Fruit fly (Drosophila melanogaster) whole organism, embryonic: Measurements from ENCODE around the gene hng2.
A peak's percentile ranks its signal among the peaks of the same experiment; 100 is the strongest.

Experiments
- Aef1 ChIP-seq: fragments of 200-800 bp; sonication (Bioruptor generic); IDR thresholded peaks from 3 replicates; pipeline ENCODE4 v1.3.6; 2022; ENCODE audit warnings: missing biosample characterization, missing genetic modification characterization
- Blimp-1 ChIP-seq: fragments of 200-800 bp; sonication (Bioruptor generic); optimal IDR thresholded peaks from 3 replicates; lab custom pipeline; 2018; ENCODE audit warnings: missing biosample characterization, missing genetic modification characterization, mild to moderate bottlenecking, moderate library complexity, missing genetic modification reagents
- CG11085 ChIP-seq: fragments of 200-800 bp; sonication (Bioruptor generic); IDR thresholded peaks from 2 replicates; pipeline ENCODE4 v1.3.6; 2022; ENCODE audit warnings: missing biosample characterization, missing genetic modification characterization
- CG11398 ChIP-seq: fragments of 200-800 bp; sonication (Bioruptor generic); optimal IDR thresholded peaks from 2 replicates; lab custom pipeline; 2016; ENCODE audit warnings: missing biosample characterization, missing genetic modification characterization
- CG13424 ChIP-seq: fragments of 200-800 bp; sonication (Bioruptor generic); optimal IDR thresholded peaks from 2 replicates; lab custom pipeline; 2019; ENCODE audit warnings: missing biosample characterization, mild to moderate bottlenecking, missing genetic modification characterization, moderate library complexity
- CG13775 ChIP-seq: fragments of 200-800 bp; sonication (Bioruptor generic); optimal IDR thresholded peaks from 3 replicates; lab custom pipeline; 2017; ENCODE audit warnings: missing biosample characterization, mild to moderate bottlenecking, missing genetic modification characterization
- CG14965 ChIP-seq: fragments of 200-800 bp; sonication (Bioruptor generic); optimal IDR thresholded peaks from 2 replicates; lab custom pipeline; 2016; ENCODE audit warnings: missing biosample characterization, missing genetic modification characterization, borderline replicate concordance
- CG17912 ChIP-seq: fragments of 200-800 bp; sonication (Bioruptor generic); optimal IDR thresholded peaks from 2 replicates; lab custom pipeline; 2018; ENCODE audit warnings: missing biosample characterization, mild to moderate bottlenecking, missing genetic modification characterization
- CG32772 ChIP-seq: fragments of 200-800 bp; sonication (Bioruptor generic); IDR thresholded peaks from 2 replicates; pipeline ENCODE4 v1.3.6; 2022; ENCODE audit warnings: missing biosample characterization, missing genetic modification characterization
- CG3281 ChIP-seq: fragments of 200-800 bp; sonication (Bioruptor generic); optimal IDR thresholded peaks from 3 replicates; lab custom pipeline; 2017; ENCODE audit warnings: missing biosample characterization, mild to moderate bottlenecking, missing genetic modification characterization
- CG4328 ChIP-seq: fragments of 200-800 bp; sonication (Bioruptor generic); optimal IDR thresholded peaks from 3 replicates; lab custom pipeline; 2017; ENCODE audit warnings: missing biosample characterization, missing genetic modification reagents, missing genetic modification characterization
- CG4707 ChIP-seq: fragments of 200-800 bp; sonication (Bioruptor generic); optimal IDR thresholded peaks from 2 replicates; lab custom pipeline; 2018; ENCODE audit warnings: missing biosample characterization, mild to moderate bottlenecking, missing genetic modification characterization, moderate library complexity
- CG8388 ChIP-seq: fragments of 200-800 bp; sonication (Bioruptor generic); optimal IDR thresholded peaks from 2 replicates; lab custom pipeline; 2019; ENCODE audit warnings: missing biosample characterization, mild to moderate bottlenecking, missing genetic modification characterization, moderate library complexity
- CG9215 ChIP-seq: fragments of 200-800 bp; sonication (Bioruptor generic); IDR thresholded peaks from 2 replicates; pipeline ENCODE4 v1.3.6; 2022; ENCODE audit warnings: missing biosample characterization, missing genetic modification characterization
- Deaf1 ChIP-seq: fragments of 200-800 bp; optimal IDR thresholded peaks from 3 replicates; lab custom pipeline; 2019; ENCODE audit warnings: missing biosample characterization, mild to moderate bottlenecking, missing genetic modification characterization, moderate library complexity
- Dll ChIP-seq: fragments of 200-800 bp; sonication (Bioruptor generic); IDR thresholded peaks from 4 replicates; pipeline ENCODE4 v1.3.6; 2022; ENCODE audit warnings: missing biosample characterization, missing genetic modification characterization; ENCODE audit not compliant: partially characterized antibody
- Doc3 ChIP-seq: fragments of 200-800 bp; sonication (Bioruptor generic); IDR thresholded peaks from 3 replicates; pipeline ENCODE4 v1.3.6; 2022; ENCODE audit warnings: missing biosample characterization, missing genetic modification characterization; ENCODE audit not compliant: partially characterized antibody
- Fer3 ChIP-seq: fragments of 200-800 bp; sonication (Bioruptor generic); optimal IDR thresholded peaks from 2 replicates; lab custom pipeline; 2018; ENCODE audit warnings: missing biosample characterization, mild to moderate bottlenecking, missing genetic modification characterization, moderate library complexity
- Gsc ChIP-seq: fragments of 200-800 bp; sonication (Bioruptor generic); IDR thresholded peaks from 2 replicates; pipeline ENCODE4 v1.3.6; 2022; ENCODE audit warnings: missing biosample characterization, missing genetic modification characterization
- Hey ChIP-seq: fragments of 200-800 bp; sonication (Bioruptor generic); optimal IDR thresholded peaks from 3 replicates; lab custom pipeline; 2018; ENCODE audit warnings: missing biosample characterization, mild to moderate bottlenecking, missing genetic modification characterization
- Hmr ChIP-seq: fragments of 200-800 bp; sonication (Bioruptor generic); optimal IDR thresholded peaks from 3 replicates; lab custom pipeline; 2017; ENCODE audit warnings: mild to moderate bottlenecking, missing biosample characterization, missing genetic modification reagents, missing genetic modification characterization
- MTF-1 ChIP-seq: fragments of 200-800 bp; sonication (Bioruptor generic); optimal IDR thresholded peaks from 2 replicates; lab custom pipeline; 2018; ENCODE audit warnings: missing biosample characterization, mild to moderate bottlenecking, missing genetic modification characterization, borderline replicate concordance
- Med ChIP-seq: fragments of 200-800 bp; sonication (Bioruptor generic); peaks from one replicate; lab custom pipeline; 2016; ENCODE audit warnings: missing biosample characterization, missing genetic modification characterization, mild to moderate bottlenecking, inconsistent platforms, moderate library complexity
- Myb ChIP-seq: fragments of 200-800 bp; sonication (Bioruptor generic); optimal IDR thresholded peaks from 2 replicates; lab custom pipeline; 2016; ENCODE audit warnings: missing biosample characterization, missing genetic modification characterization
- NFAT ChIP-seq: fragments of 200-800 bp; sonication (Bioruptor generic); IDR thresholded peaks from 2 replicates; pipeline ENCODE4 v1.3.6; 2022; ENCODE audit warnings: missing biosample characterization, missing genetic modification characterization
- Nf-YB ChIP-seq: fragments of 200-800 bp; sonication (Bioruptor generic); optimal IDR thresholded peaks from 3 replicates; lab custom pipeline; 2019; ENCODE audit warnings: missing biosample characterization, mild to moderate bottlenecking, missing genetic modification characterization, moderate library complexity
- NfI ChIP-seq: fragments of 200-800 bp; sonication (Bioruptor generic); optimal IDR thresholded peaks from 3 replicates; lab custom pipeline; 2018; ENCODE audit warnings: missing biosample characterization, mild to moderate bottlenecking, missing genetic modification characterization, moderate library complexity
- Rfx ChIP-seq: fragments of 200-800 bp; sonication (Bioruptor generic); IDR thresholded peaks from 2 replicates; pipeline ENCODE4 v1.3.6; 2022; ENCODE audit warnings: missing biosample characterization, missing genetic modification characterization
- Sry-δ ChIP-seq: fragments of 200-800 bp; sonication (Bioruptor generic); optimal IDR thresholded peaks from 2 replicates; lab custom pipeline; 2016; ENCODE audit warnings: missing biosample characterization, missing genetic modification characterization
- Trl ChIP-seq, 3 experiments: fragments of >200 bp in 2 of 3; fragments of 200-800 bp in 1 of 3; sonication (Bioruptor generic) in 1 of 3; optimal IDR thresholded peaks; 2 replicates in 1 of 3; 3 replicates in 2 of 3; lab custom pipeline; 2016 to 2017; ENCODE audit warnings: missing biosample characterization in 1 of 3, missing genetic modification characterization in 1 of 3
- Usf ChIP-seq: fragments of 200-800 bp; sonication (Bioruptor generic); optimal IDR thresholded peaks from 2 replicates; lab custom pipeline; 2017; ENCODE audit warnings: missing genotype, missing biosample characterization, missing genetic modification characterization
- ac ChIP-seq: fragments of 200-800 bp; sonication (Bioruptor generic); optimal IDR thresholded peaks from 3 replicates; lab custom pipeline; 2017; ENCODE audit warnings: missing biosample characterization, mild to moderate bottlenecking, missing genetic modification characterization
- aop ChIP-seq: fragments of 200-800 bp; sonication (Bioruptor generic); IDR thresholded peaks from 2 replicates; pipeline ENCODE4 v1.3.6; 2022; ENCODE audit warnings: missing biosample characterization, missing genetic modification characterization
- cato ChIP-seq: fragments of 200-800 bp; sonication (Bioruptor generic); optimal IDR thresholded peaks from 2 replicates; lab custom pipeline; 2016; ENCODE audit warnings: missing biosample characterization, missing genetic modification characterization, borderline replicate concordance
- chm ChIP-seq: fragments of 200-800 bp; sonication (Bioruptor generic); IDR thresholded peaks from 2 replicates; pipeline ENCODE4 v1.3.6; 2022; ENCODE audit warnings: missing biosample characterization, missing genetic modification characterization
- corto ChIP-seq: fragments of 200-800 bp; sonication (Bioruptor generic); optimal IDR thresholded peaks from 2 replicates; lab custom pipeline; 2016; ENCODE audit warnings: missing biosample characterization, mild to moderate bottlenecking, missing genetic modification characterization, moderate library complexity
- ems ChIP-seq: fragments of 200-800 bp; sonication (Bioruptor generic); optimal IDR thresholded peaks from 3 replicates; lab custom pipeline; 2016; ENCODE audit warnings: missing biosample characterization, missing genetic modification characterization
- esg ChIP-seq: fragments of 200-800 bp; sonication (Bioruptor generic); conservative IDR thresholded peaks from 2 replicates; pipeline ENCODE4 v1.3.6; 2022; ENCODE audit warnings: missing biosample characterization, missing genetic modification characterization
- fru ChIP-seq: fragments of >200 bp; optimal IDR thresholded peaks from 2 replicates; lab custom pipeline; 2017
- gem ChIP-seq: fragments of 200-800 bp; sonication (Bioruptor generic); optimal IDR thresholded peaks from 2 replicates; lab custom pipeline; 2019; ENCODE audit warnings: missing biosample characterization, mild to moderate bottlenecking, missing genetic modification characterization, moderate library complexity
- ham ChIP-seq: fragments of 200-800 bp; sonication (Bioruptor generic); IDR thresholded peaks from 2 replicates; pipeline ENCODE4 v1.3.6; 2022; ENCODE audit warnings: missing biosample characterization, missing genetic modification characterization
- hth ChIP-seq: fragments of >200 bp; optimal IDR thresholded peaks from 2 replicates; lab custom pipeline; 2017; ENCODE audit warnings: inconsistent platforms
- jing ChIP-seq: fragments of 200-800 bp; sonication (Bioruptor generic); optimal IDR thresholded peaks from 2 replicates; lab custom pipeline; 2018; ENCODE audit warnings: missing biosample characterization, mild to moderate bottlenecking, missing genetic modification characterization
- kah ChIP-seq: fragments of 200-800 bp; sonication (Bioruptor generic); optimal IDR thresholded peaks from 2 replicates; lab custom pipeline; 2018; ENCODE audit warnings: missing biosample characterization, mild to moderate bottlenecking, missing genetic modification characterization
- lmd ChIP-seq: fragments of 200-800 bp; sonication (Bioruptor generic); IDR thresholded peaks from 2 replicates; pipeline ENCODE4 v1.3.6; 2022; ENCODE audit warnings: missing biosample characterization, missing genetic modification characterization
- phol ChIP-seq: fragments of 200-800 bp; sonication (Bioruptor generic); optimal IDR thresholded peaks from 3 replicates; lab custom pipeline; 2018; ENCODE audit warnings: missing biosample characterization, mild to moderate bottlenecking, missing genetic modification characterization, moderate library complexity
- pita ChIP-seq: fragments of 200-800 bp; sonication (Bioruptor generic); optimal IDR thresholded peaks from 2 replicates; lab custom pipeline; 2017; ENCODE audit warnings: missing biosample characterization, mild to moderate bottlenecking, missing genetic modification characterization
- tll ChIP-seq, 2 experiments: fragments of 200-800 bp in 1 of 2; fragments of >200 bp in 1 of 2; sonication (Bioruptor generic) in 1 of 2; optimal IDR thresholded peaks; 2 replicates each; lab custom pipeline; 2017 to 2019; ENCODE audit warnings: missing biosample characterization in 2 of 2, missing genetic modification characterization in 2 of 2, mild to moderate bottlenecking in 1 of 2, moderate library complexity in 1 of 2
- yki ChIP-seq: fragments of >200 bp; optimal IDR thresholded peaks from 3 replicates; lab custom pipeline; 2018
- zf30C ChIP-seq: fragments of 200-800 bp; sonication (Bioruptor generic); optimal IDR thresholded peaks from 3 replicates; lab custom pipeline; 2018; ENCODE audit warnings: missing biosample characterization, mild to moderate bottlenecking, missing genetic modification characterization

hng2 gene

dm6 chr3R:8846154-8846648, 40.1 kb downstream of the hng2 start (continued):
- TF ChIP-seq ems (GFP tag; lab: Kevin White, UChicago) (peak; percentile 22), Med (peak; percentile 94), CG9215 (GFP tag; lab: Robert Waterston, UW) (no peak), kah (GFP tag; lab: Kevin White, UChicago) (peak; percentile 35), cato (GFP tag; lab: Kevin White, UChicago) (no peak), gem (no peak), zf30C (GFP tag; lab: Kevin White, UChicago) (peak; percentile 40), Nf-YB (GFP tag; lab: Kevin White, UChicago) (peak; percentile 65), phol (tag; lab: Kevin White, UChicago) (no peak), ac (GFP tag; lab: Kevin White, UChicago) (peak; percentile 12), NfI (peak; percentile 21), Aef1 (GFP tag; lab: Robert Waterston, UW) (no peak), Hey (peak; percentile 45), CG32772 (GFP tag; lab: Robert Waterston, UW) (no peak), Rfx (peak; percentile 72; the same call in 1 of the 2 replicates), corto (peak; percentile 40), CG17912 (GFP tag; lab: Kevin White, UChicago) (peak; percentile 76), aop (GFP tag; lab: Robert Waterston, UW) (0 out of 2 replicates have a peak, but pooled peaks have one; percentile 43), Trl (optimal IDR thresholded peaks at IDR 0.05; lab: Kevin White, UChicago) (peak in 1 of 2 experiments; percentile 28), Trl (GFP tag; optimal IDR thresholded peaks at IDR 0.05; lab: Kevin White, UChicago) (peak; percentile 39), yki (lab: Kevin White, UChicago) (no peak), CG11085 (no peak), Fer3 (tag; lab: Kevin White, UChicago) (peak; percentile 49), CG14965 (GFP tag; lab: Kevin White, UChicago) (no peak), tll (GFP tag; optimal IDR thresholded peaks at IDR 0.05; lab: Kevin White, UChicago) (peak in 1 of 2 experiments; percentile 37), esg (no peak), Dll (GFP tag; lab: Robert Waterston, UW) (0 out of 4 replicates have a peak, but pooled peaks have one; percentile 26), NFAT (no peak), jing (GFP tag; lab: Kevin White, UChicago) (no peak), CG3281 (GFP tag; lab: Kevin White, UChicago) (peak; percentile 70), pita (GFP tag; lab: Kevin White, UChicago) (no peak), CG4328 (GFP tag; lab: Kevin White, UChicago) (peak; percentile 31), CG11398 (peak; percentile 33), Usf (GFP tag; lab: Kevin White, UChicago) (no peak), Hmr (GFP tag; lab: Kevin White, UChicago) (peak; percentile 77), ham (no peak), chm (peak; percentile 89), Doc3 (GFP tag; lab: Robert Waterston, UW) (no peak), lmd (no peak), fru (no peak), MTF-1 (GFP tag; lab: Kevin White, UChicago) (peak; percentile 62), Deaf1 (tag; lab: Kevin White, UChicago) (peak; percentile 89), CG13424 (tag; lab: Kevin White, UChicago) (peak; percentile 35), Gsc (GFP tag; lab: Robert Waterston, UW) (no peak), CG8388 (peak; percentile 15), Sry-δ (GFP tag; lab: Kevin White, UChicago) (peak; percentile 13), hth (no peak), CG13775 (GFP tag; lab: Kevin White, UChicago) (peak; percentile 8), CG4707 (GFP tag; lab: Kevin White, UChicago) (peak; percentile 40), Myb (GFP tag; lab: Kevin White, UChicago) (peak; percentile 22), Blimp-1 (GFP tag; lab: Kevin White, UChicago) (peak; percentile 55)
